Fruit fly (Drosophila melanogaster) whole organism, prepupa: Measurements from ENCODE around the gene trk.

Experiments used
- CG10669 ChIP-seq: fragments of 200-800 bp; sonication (Bioruptor generic); optimal IDR thresholded peaks from 3 replicates; lab custom pipeline; 2018; ENCODE audit warnings: missing biosample characterization, mild to moderate bottlenecking, missing genetic modification characterization, moderate library complexity
- CG11902 ChIP-seq: fragments of 200-800 bp; sonication (Bioruptor generic); optimal IDR thresholded peaks from 3 replicates; lab custom pipeline; 2016; ENCODE audit warnings: missing biosample characterization, missing genetic modification characterization
- CG15336 ChIP-seq: fragments of 200-800 bp; sonication (Bioruptor generic); IDR thresholded peaks from 2 replicates; pipeline ENCODE4 v1.3.6; 2022; ENCODE audit warnings: missing biosample characterization, missing genetic modification characterization
- CG16779 ChIP-seq: fragments of 200-800 bp; sonication (Bioruptor generic); optimal IDR thresholded peaks from 3 replicates; lab custom pipeline; 2017; ENCODE audit warnings: missing biosample characterization, mild to moderate bottlenecking, missing genetic modification characterization
- CG3032 ChIP-seq: fragments of 200-800 bp; optimal IDR thresholded peaks from 2 replicates; lab custom pipeline; 2019; ENCODE audit warnings: missing biosample characterization, mild to moderate bottlenecking, missing genetic modification characterization, moderate library complexity
- CG6808 ChIP-seq: fragments of 200-800 bp; sonication (Bioruptor generic); optimal IDR thresholded peaks from 3 replicates; lab custom pipeline; 2017; ENCODE audit warnings: missing biosample characterization, missing genetic modification characterization, mild to moderate bottlenecking, moderate library complexity, missing genetic modification reagents
- CG6854 ChIP-seq: fragments of 200-800 bp; sonication (Bioruptor generic); optimal IDR thresholded peaks from 2 replicates; lab custom pipeline; 2017; ENCODE audit warnings: missing biosample characterization, mild to moderate bottlenecking, missing genetic modification characterization
- CG7368 ChIP-seq: fragments of 200-800 bp; sonication (Bioruptor generic); optimal IDR thresholded peaks from 3 replicates; lab custom pipeline; 2016; ENCODE audit warnings: missing biosample characterization, missing genetic modification characterization
- CG8319 ChIP-seq: fragments of 200-800 bp; sonication (Bioruptor generic); optimal IDR thresholded peaks from 3 replicates; lab custom pipeline; 2016; ENCODE audit warnings: missing biosample characterization, missing genetic modification characterization
- CG8632 ChIP-seq: fragments of 200-800 bp; sonication (Bioruptor generic); optimal IDR thresholded peaks from 3 replicates; lab custom pipeline; 2016; ENCODE audit warnings: missing biosample characterization, missing genetic modification characterization
- CG9139 ChIP-seq: fragments of 200-800 bp; sonication (Bioruptor generic); optimal IDR thresholded peaks from 3 replicates; lab custom pipeline; 2017; ENCODE audit warnings: missing biosample characterization, mild to moderate bottlenecking, missing genetic modification characterization
- Eip75B ChIP-seq: fragments of 200-800 bp; sonication (Bioruptor generic); optimal IDR thresholded peaks from 3 replicates; lab custom pipeline; 2016; ENCODE audit warnings: missing biosample characterization, missing genetic modification characterization
- Eip78C ChIP-seq: fragments of 200-800 bp; sonication (Bioruptor generic); peaks from one replicate; lab custom pipeline; 2016; ENCODE audit warnings: missing biosample characterization, missing genetic modification characterization
- Eip93F ChIP-seq: fragments of 200-800 bp; sonication (Bioruptor generic); optimal IDR thresholded peaks from 2 replicates; lab custom pipeline; 2016; ENCODE audit warnings: missing biosample characterization, mild to moderate bottlenecking, missing genetic modification characterization
- Ets21C ChIP-seq: fragments of 200-800 bp; sonication (Bioruptor generic); optimal IDR thresholded peaks from 3 replicates; lab custom pipeline; 2016; ENCODE audit warnings: missing biosample characterization, missing genetic modification characterization
- Ets96B ChIP-seq: fragments of 200-800 bp; optimal IDR thresholded peaks from 2 replicates; lab custom pipeline; 2019; ENCODE audit warnings: missing biosample characterization, mild to moderate bottlenecking, missing genetic modification characterization, moderate library complexity
- Gug ChIP-seq: fragments of 200-800 bp; sonication (Bioruptor generic); IDR thresholded peaks from 2 replicates; pipeline ENCODE4 v1.3.6; 2022; ENCODE audit warnings: missing biosample characterization, missing genetic modification characterization
- Hr38 ChIP-seq: sonication (Bioruptor generic); optimal IDR thresholded peaks from 2 replicates; lab custom pipeline; 2016; ENCODE audit warnings: missing biosample characterization, missing genetic modification characterization
- Hr39 ChIP-seq: fragments of 200-800 bp; sonication (Bioruptor generic); optimal IDR thresholded peaks from 2 replicates; lab custom pipeline; 2016; ENCODE audit warnings: missing biosample characterization, missing genetic modification characterization
- Hr4 ChIP-seq: fragments of 200-800 bp; sonication (Bioruptor generic); optimal IDR thresholded peaks from 3 replicates; lab custom pipeline; 2016; ENCODE audit warnings: missing biosample characterization, missing genetic modification characterization
- Lpt ChIP-seq: fragments of 200-800 bp; sonication (Bioruptor generic); optimal IDR thresholded peaks from 3 replicates; lab custom pipeline; 2016; ENCODE audit warnings: missing biosample characterization, missing genetic modification characterization
- OdsH ChIP-seq: fragments of 200-800 bp; sonication (Bioruptor generic); optimal IDR thresholded peaks from 3 replicates; lab custom pipeline; 2016; ENCODE audit warnings: missing biosample characterization, missing genetic modification characterization
- Smox ChIP-seq: fragments of 200-800 bp; sonication (Bioruptor generic); optimal IDR thresholded peaks from 3 replicates; lab custom pipeline; 2016; ENCODE audit warnings: missing biosample characterization, missing genetic modification characterization
- Sox102F ChIP-seq: fragments of 200-800 bp; sonication (Bioruptor generic); optimal IDR thresholded peaks from 2 replicates; lab custom pipeline; 2016; ENCODE audit warnings: missing biosample characterization, mild to moderate bottlenecking, missing genetic modification characterization
- Sox14 ChIP-seq: fragments of 200-800 bp; sonication (Bioruptor generic); optimal IDR thresholded peaks from 3 replicates; lab custom pipeline; 2016; ENCODE audit warnings: missing biosample characterization, missing genetic modification characterization
- Sox15 ChIP-seq: fragments of 200-800 bp; sonication (Bioruptor generic); optimal IDR thresholded peaks from 3 replicates; lab custom pipeline; 2016; ENCODE audit warnings: missing biosample characterization, missing genetic modification characterization
- acj6 ChIP-seq: fragments of 200-800 bp; sonication (Bioruptor generic); optimal IDR thresholded peaks from 3 replicates; lab custom pipeline; 2016; ENCODE audit warnings: missing biosample characterization, missing genetic modification characterization
- cyc ChIP-seq: fragments of 200-800 bp; sonication (Bioruptor generic); optimal IDR thresholded peaks from 3 replicates; lab custom pipeline; 2016; ENCODE audit warnings: missing biosample characterization, missing genetic modification characterization
- esn ChIP-seq: fragments of 200-800 bp; sonication (Bioruptor generic); optimal IDR thresholded peaks from 2 replicates; lab custom pipeline; 2016; ENCODE audit warnings: missing biosample characterization, mild to moderate bottlenecking, missing genetic modification characterization, moderate library complexity
- fkh ChIP-seq: fragments of 200-800 bp; sonication (Bioruptor generic); optimal IDR thresholded peaks from 3 replicates; lab custom pipeline; 2017; ENCODE audit warnings: missing biosample characterization, mild to moderate bottlenecking, missing genetic modification characterization, moderate library complexity
- net ChIP-seq: fragments of 200-800 bp; sonication (Bioruptor generic); optimal IDR thresholded peaks from 3 replicates; lab custom pipeline; 2016; ENCODE audit warnings: missing biosample characterization, missing genetic modification characterization
- salr ChIP-seq, 2 experiments: fragments of 200-800 bp; sonication (Bioruptor generic); optimal IDR thresholded peaks; 3 replicates each; lab custom pipeline; 2016 to 2018; ENCODE audit warnings: missing biosample characterization in 2 of 2, missing genetic modification characterization in 2 of 2, mild to moderate bottlenecking in 1 of 2
- topi ChIP-seq: fragments of 200-800 bp; sonication (Bioruptor generic); optimal IDR thresholded peaks from 3 replicates; lab custom pipeline; 2016; ENCODE audit warnings: missing biosample characterization, missing genetic modification characterization
- vri ChIP-seq: fragments of 200-800 bp; sonication (Bioruptor generic); optimal IDR thresholded peaks from 3 replicates; lab custom pipeline; 2016; ENCODE audit warnings: missing biosample characterization, mild to moderate bottlenecking, missing genetic modification characterization

The trk gene

DNA sequence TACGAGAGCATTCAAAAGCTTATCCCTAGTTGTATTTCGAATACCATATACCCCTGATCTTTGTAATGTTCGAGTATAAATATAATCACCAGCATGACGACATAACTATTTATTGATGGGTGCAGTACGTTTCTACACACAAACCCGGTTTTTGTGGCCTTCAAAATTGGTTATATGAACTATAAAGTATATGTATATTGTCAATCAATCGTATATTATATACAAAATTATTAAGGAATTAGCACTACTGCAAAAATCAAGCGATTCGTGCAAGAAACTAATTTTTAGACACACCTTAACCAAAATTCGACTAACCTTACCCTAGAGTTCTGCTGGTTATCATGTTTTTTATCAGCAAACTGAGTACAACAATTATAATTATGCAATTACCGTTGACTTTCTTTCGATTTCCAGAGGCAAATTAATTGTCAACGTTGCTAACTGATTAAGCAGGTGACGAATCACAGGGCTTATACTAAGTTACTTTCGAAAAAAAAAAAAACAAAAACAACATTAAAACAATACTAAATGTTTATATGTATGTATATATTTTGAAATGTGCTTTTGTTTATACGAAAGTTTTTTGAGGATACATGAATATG lies 48.2 kb upstream of the trk start:
- TF ChIP-seq fkh (GFP tag; lab: Kevin White, UChicago) (no peak), Eip93F (GFP tag; lab: Kevin White, UChicago) (peak; percentile 27), vri (GFP tag; lab: Kevin White, UChicago) (peak; percentile 94)

dm6 chr2L:10315888-10316287 lies 43.8 kb upstream of the trk start:
- TF ChIP-seq Ets21C (GFP tag; lab: Kevin White, UChicago) (no peak), Smox (no peak), esn (GFP tag; lab: Kevin White, UChicago) (no peak), Hr39 (GFP tag; lab: Kevin White, UChicago) (no peak), Sox102F (GFP tag; lab: Kevin White, UChicago) (no peak), CG6808 (GFP tag; lab: Kevin White, UChicago) (no peak), Hr4 (GFP tag; lab: Kevin White, UChicago) (no peak)

DNA sequence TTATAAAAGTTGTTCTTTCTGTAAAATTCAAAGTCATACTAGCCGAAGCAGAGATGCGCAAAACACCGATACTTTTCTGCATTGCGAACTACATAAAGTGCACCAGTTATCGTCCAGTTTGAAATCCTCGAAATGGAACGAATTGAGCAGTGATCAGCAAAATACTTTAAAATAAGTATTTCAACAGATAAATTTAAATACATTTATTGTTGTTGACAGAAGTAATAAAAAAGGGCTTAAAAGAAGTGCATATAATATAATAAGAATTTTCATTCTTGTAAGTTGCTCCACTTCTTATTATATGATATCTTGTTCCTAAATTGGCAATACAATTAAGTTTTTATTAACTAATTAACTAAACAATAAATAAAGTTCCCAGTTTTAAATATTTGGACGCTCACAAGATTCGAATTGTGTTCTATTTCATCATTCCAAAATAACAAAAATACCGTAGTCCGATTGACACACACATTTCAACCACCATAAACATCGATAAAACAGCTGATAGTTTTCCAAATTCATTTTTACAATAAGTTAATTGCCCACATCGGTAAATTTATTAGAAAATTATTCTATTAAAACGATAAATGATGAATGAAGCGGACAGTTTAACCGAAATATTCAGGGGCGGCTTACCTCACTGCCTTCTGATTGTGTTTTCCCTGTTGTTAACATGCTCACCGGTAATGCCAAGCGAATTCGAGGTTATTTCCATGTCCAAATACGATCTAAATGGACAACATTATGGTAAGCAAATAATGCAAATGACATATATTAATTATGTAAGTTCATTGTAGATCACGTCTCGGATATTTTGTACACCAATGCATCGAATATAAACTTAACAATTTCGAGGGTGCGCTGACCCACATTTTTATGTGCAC lies 42.4 kb upstream of the trk start, which contains the start of the genes Usp14 and CG4972:
TSS of gene Usp14 (minus strand) at position 70 of the 884 bp plus-strand sequence.
TSS of gene CG4972 (plus strand) at position 466 of the 884 bp plus-strand sequence.
- TF ChIP-seq acj6 (GFP tag; lab: Kevin White, UChicago) (no peak), topi (peak; percentile 26), fkh (GFP tag; lab: Kevin White, UChicago) (peak; percentile 25), cyc (GFP tag; lab: Kevin White, UChicago) (peak; percentile 22), Sox102F (GFP tag; lab: Kevin White, UChicago) (no peak), CG3032 (peak; percentile 34), CG15336 (no peak), esn (GFP tag; lab: Kevin White, UChicago) (peak; percentile 6), CG11902 (GFP tag; lab: Kevin White, UChicago) (no peak), Sox14 (GFP tag; lab: Kevin White, UChicago) (peak; percentile 21)

DNA sequence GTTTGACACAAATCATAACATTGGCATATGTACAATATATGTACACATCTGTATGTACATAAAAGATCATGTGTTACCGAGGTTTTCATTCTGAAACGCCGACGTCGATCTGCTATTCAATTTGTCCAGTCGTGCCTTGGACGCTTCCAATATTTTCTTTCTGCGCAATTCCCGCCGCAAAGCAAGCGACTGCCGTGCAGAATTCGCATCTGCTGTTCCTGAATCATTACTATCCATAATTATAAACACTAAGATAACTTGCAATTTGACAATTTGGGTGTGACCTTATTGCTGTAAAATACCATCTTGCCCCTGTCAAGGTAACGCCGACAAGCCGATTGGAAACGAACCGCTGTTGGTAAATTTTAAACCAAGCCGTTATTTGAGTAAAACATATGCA lies 39.7 kb upstream of the trk start:
- TF ChIP-seq fkh (GFP tag; lab: Kevin White, UChicago) (peak; percentile 69), Eip78C (GFP tag; lab: Kevin White, UChicago) (no peak)

dm6 chr2L:10310614-10311382 lies 38.7 kb upstream of the trk start, which contains the start of gene Cdk5alpha:
Gene Cdk5alpha, minus strand, starts transcription at chr2L:10310956.
- no peak for TF ChIP-seq CG8632
- TF ChIP-seq esn (GFP tag; lab: Kevin White, UChicago), result peak; percentile 3
- no peak for TF ChIP-seq Gug (GFP tag; lab: Robert Waterston, UW)
- peak; percentile 1 for TF ChIP-seq topi

DNA sequence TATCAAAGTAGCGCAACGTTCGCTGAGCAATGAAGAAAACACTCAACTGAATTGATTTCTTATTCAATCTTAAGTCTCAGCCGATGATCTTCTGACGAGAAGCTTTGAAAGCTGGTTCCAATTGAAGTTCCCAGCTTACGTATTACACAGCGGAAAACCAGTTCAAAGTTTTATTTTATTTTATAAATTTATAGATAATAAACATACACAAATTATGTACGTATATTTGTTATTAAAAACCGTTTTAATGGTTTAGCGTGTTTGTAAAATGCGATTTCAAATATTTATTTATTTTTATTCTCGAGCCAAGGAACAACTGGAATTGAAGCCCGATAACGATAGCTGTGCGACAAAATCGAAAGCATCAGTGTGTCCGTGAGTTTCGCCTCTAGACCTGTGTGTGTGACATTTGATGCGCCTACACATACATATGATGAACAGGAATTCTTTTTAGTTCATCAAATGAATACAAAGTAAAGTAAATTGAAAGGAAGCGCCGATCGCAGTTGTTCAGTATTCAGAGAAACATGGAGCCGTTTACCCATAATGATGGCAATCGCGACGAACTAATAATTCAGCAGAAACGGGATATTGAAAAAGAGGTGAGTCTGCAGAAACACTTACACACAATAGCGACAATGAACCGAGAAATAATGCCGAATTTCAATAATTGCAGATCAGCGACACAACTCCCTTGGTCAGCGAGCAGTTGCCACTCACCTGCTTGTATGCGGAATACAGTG lies 34.6 kb upstream of the trk start, which contains the start of the genes CG5390 and CG4968:
TSS of gene CG5390 (minus strand) at position 77 of the 743 bp plus-strand sequence.
TSS of gene CG4968 (plus strand) at position 405 of the 743 bp plus-strand sequence.
- TF ChIP-seq Sox14 (GFP tag; lab: Kevin White, UChicago), result peak; percentile 62
- TF ChIP-seq Sox15 (GFP tag; lab: Kevin White, UChicago), result peak; percentile 16
- peak; percentile 77 for TF ChIP-seq Ets96B
- TF ChIP-seq Sox102F (GFP tag; lab: Kevin White, UChicago), result peak; percentile 75
- peak; percentile 59 for TF ChIP-seq Lpt
- TF ChIP-seq CG15336, result peak; percentile 87
- no peak for TF ChIP-seq Hr39 (GFP tag; lab: Kevin White, UChicago)
- peak; percentile 55 for TF ChIP-seq cyc (GFP tag; lab: Kevin White, UChicago)
- TF ChIP-seq CG9139, result peak; percentile 26
- no peak for TF ChIP-seq net (GFP tag; lab: Kevin White, UChicago)
- TF ChIP-seq CG10669 (GFP tag; lab: Kevin White, UChicago), result no peak
- TF ChIP-seq Gug (GFP tag; lab: Robert Waterston, UW), result peak; percentile 63
- TF ChIP-seq Ets21C (GFP tag; lab: Kevin White, UChicago), result peak; percentile 22
- no peak for TF ChIP-seq CG8319 (GFP tag; lab: Kevin White, UChicago)
- TF ChIP-seq OdsH (GFP tag; lab: Kevin White, UChicago), result peak; percentile 77
- peak; percentile 7 to 53 for TF ChIP-seq salr (GFP tag; optimal IDR thresholded peaks at IDR 0.05; lab: Kevin White, UChicago)
- peak; percentile 46 for TF ChIP-seq CG6854 (GFP tag; lab: Kevin White, UChicago)
- TF ChIP-seq CG16779 (tag; lab: Kevin White, UChicago), result no peak
- no peak for TF ChIP-seq Hr38 (GFP tag; lab: Kevin White, UChicago)
- TF ChIP-seq CG7368 (GFP tag; lab: Kevin White, UChicago), result no peak
- peak; percentile 89 for TF ChIP-seq Eip93F (GFP tag; lab: Kevin White, UChicago)
- TF ChIP-seq Eip75B (GFP tag; lab: Kevin White, UChicago), result peak; percentile 58
- peak; percentile 90 for TF ChIP-seq Eip78C (GFP tag; lab: Kevin White, UChicago)
